Fruit fly (Drosophila melanogaster): Measurements from ENCODE around the gene ovo.

ovo gene

dm6 chrX:5091757-5092348, 43.8 kb downstream of the ovo start:
- TF ChIP-seq CG9215 (GFP tag; IDR thresholded peaks at IDR 0.05) (no peak), YL-1 (GFP tag; optimal IDR thresholded peaks at IDR 0.05) (no peak), Ptx1 (GFP tag; IDR thresholded peaks at IDR 0.05) (no peak), CG12155 (GFP tag; optimal IDR thresholded peaks at IDR 0.05) (no peak), exex (tag; optimal IDR thresholded peaks at IDR 0.05) (peak; percentile 8), sug (tag; optimal IDR thresholded peaks at IDR 0.05) (peak; percentile 27), MBD-R2 (GFP tag; IDR thresholded peaks at IDR 0.05) (no peak), eve (GFP tag; optimal IDR thresholded peaks at IDR 0.05) (peak in 1 of 2 experiments; percentile 37), gt (GFP tag; IDR thresholded peaks at IDR 0.05) (no peak), cg (GFP tag; optimal IDR thresholded peaks at IDR 0.05) (peak; percentile 25), CG9932 (GFP tag; IDR thresholded peaks at IDR 0.05) (no peak), Dbx (GFP tag; IDR thresholded peaks at IDR 0.05) (no peak), sd (tag; optimal IDR thresholded peaks at IDR 0.05) (peak; percentile 61), fu2 (GFP tag; optimal IDR thresholded peaks at IDR 0.05) (no peak), tx (GFP tag; optimal IDR thresholded peaks at IDR 0.05) (no peak), grn (GFP tag; optimal IDR thresholded peaks at IDR 0.05) (peak; percentile 27), otp (GFP tag; IDR thresholded peaks at IDR 0.05) (no peak), CG15601 (tag; optimal IDR thresholded peaks at IDR 0.05) (peak; percentile 57), Xbp1 (GFP tag; optimal IDR thresholded peaks at IDR 0.05) (peak; percentile 32), CG32772 (GFP tag; IDR thresholded peaks at IDR 0.05) (peak; percentile 52; the same call in 1 of the 2 replicates), sqz (GFP tag; optimal IDR thresholded peaks at IDR 0.05) (peak; percentile 50), Tbp (GFP tag; optimal IDR thresholded peaks at IDR 0.05) (no peak), Fer2 (tag; optimal IDR thresholded peaks at IDR 0.05) (no peak), Drgx (GFP tag; IDR thresholded peaks at IDR 0.05) (no peak), crol (GFP tag; IDR thresholded peaks at IDR 0.05) (peak; percentile 39; the same call in 1 of the 2 replicates), Mrtf (GFP tag; IDR thresholded peaks at IDR 0.05) (no peak), Sin3A (optimal IDR thresholded peaks at IDR 0.05) (no peak), usp (GFP tag; optimal IDR thresholded peaks at IDR 0.05) (no peak), Sox102F (GFP tag; optimal IDR thresholded peaks at IDR 0.05) (no peak), CG3847 (GFP tag; IDR thresholded peaks at IDR 0.05) (no peak), GATAe (GFP tag; conservative IDR thresholded peaks at IDR 0.05) (peak; percentile 67; the same call in 1 of the 2 replicates)

DNA sequence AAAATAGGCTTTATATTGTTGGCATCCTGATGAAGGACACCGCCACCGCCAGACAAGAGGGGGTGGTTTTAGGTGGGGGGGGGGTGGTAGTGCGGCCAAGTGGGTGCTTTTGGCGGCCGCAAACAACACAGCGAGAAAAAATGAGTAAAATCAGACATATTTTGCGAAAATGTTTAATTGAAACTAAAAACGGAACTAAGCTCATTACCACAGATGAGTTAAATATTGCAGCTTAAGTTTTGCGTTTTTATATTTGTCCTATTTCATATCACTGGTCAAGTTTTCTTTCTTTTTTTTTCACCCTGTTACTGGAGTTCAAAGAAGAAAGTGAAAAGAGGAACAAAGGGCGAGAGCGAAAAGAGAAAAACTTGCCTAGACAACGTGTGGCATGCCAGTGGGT, 45.9 kb downstream of the ovo start:
- peak; percentile 24; the same call in 1 of the 2 replicates for TF ChIP-seq ara (GFP tag; IDR thresholded peaks at IDR 0.05)
- peak; percentile 78 for TF ChIP-seq CG2120 (GFP tag; optimal IDR thresholded peaks at IDR 0.05)
- TF ChIP-seq NC2β (GFP tag; optimal IDR thresholded peaks at IDR 0.05), result no peak
- TF ChIP-seq al (GFP tag; IDR thresholded peaks at IDR 0.05), result peak; percentile 24; the same call in 1 of the 2 replicates
- no peak for TF ChIP-seq ftz-f1 (GFP tag; optimal IDR thresholded peaks at IDR 0.05)
- peak; percentile 60 for TF ChIP-seq CG6272 (GFP tag; IDR thresholded peaks at IDR 0.05)
- no peak for TF ChIP-seq dan (GFP tag; IDR thresholded peaks at IDR 0.05)
- peak; percentile 52 for TF ChIP-seq CG9609 (GFP tag; optimal IDR thresholded peaks at IDR 0.05)
- peak; percentile 70 for TF ChIP-seq CG18262 (tag; optimal IDR thresholded peaks at IDR 0.05)
- peak; percentile 66; the same call in 2 of the 3 replicates for TF ChIP-seq Aef1 (GFP tag; IDR thresholded peaks at IDR 0.05)
- peak; percentile 81 for TF ChIP-seq Blimp-1 (GFP tag; optimal IDR thresholded peaks at IDR 0.05)
- peak; percentile 55 for TF ChIP-seq CG12219 (GFP tag; optimal IDR thresholded peaks at IDR 0.05)
- peak; percentile 50; the same call in 1 of the 2 replicates for TF ChIP-seq ssp (GFP tag; IDR thresholded peaks at IDR 0.05)
- no peak for TF ChIP-seq CG4360 (GFP tag; IDR thresholded peaks at IDR 0.05)
- peak; percentile 84 for TF ChIP-seq dmrt99B (tag; optimal IDR thresholded peaks at IDR 0.05)
- TF ChIP-seq CG4820 (GFP tag; optimal IDR thresholded peaks at IDR 0.05), result peak; percentile 65
- no peak for TF ChIP-seq chinmo (GFP tag; IDR thresholded peaks at IDR 0.05; ENCODE audit: partially characterized antibody)
- TF ChIP-seq run (tag; optimal IDR thresholded peaks at IDR 0.05), result peak; percentile 64
- peak; percentile 55 for TF ChIP-seq tio (GFP tag; optimal IDR thresholded peaks at IDR 0.05)
- TF ChIP-seq CG9817 (tag; optimal IDR thresholded peaks at IDR 0.05), result peak; percentile 62
- 0 out of 2 replicates have a peak, but pooled peaks have one; percentile 30 for TF ChIP-seq Gsc (GFP tag; IDR thresholded peaks at IDR 0.05)
- peak; percentile 64 for TF ChIP-seq tgo (GFP tag; IDR thresholded peaks at IDR 0.05)
- peak; percentile 62; the same call in 1 of the 2 replicates for TF ChIP-seq esg (GFP tag; conservative IDR thresholded peaks at IDR 0.05)

Measured in whole organism, embryonic.